Worm (Caenorhabditis elegans) whole organism, midembryonic: Measurements from ENCODE around the gene rrsr-1.

Experiments used
- T22C8.4 ChIP-seq: fragments of 200-800 bp; sonication (Bioruptor generic); IDR thresholded peaks from 2 replicates; pipeline ENCODE4 v1.3.6; 2022; ENCODE audit warnings: missing genetic modification characterization, missing compliant biosample characterization
- ztf-29 ChIP-seq: fragments of 200-800 bp; sonication (Bioruptor generic); IDR thresholded peaks from 2 replicates; pipeline ENCODE4 v1.3.6; 2022; ENCODE audit warnings: missing genetic modification reagents, missing genetic modification characterization, missing compliant biosample characterization

DNA sequence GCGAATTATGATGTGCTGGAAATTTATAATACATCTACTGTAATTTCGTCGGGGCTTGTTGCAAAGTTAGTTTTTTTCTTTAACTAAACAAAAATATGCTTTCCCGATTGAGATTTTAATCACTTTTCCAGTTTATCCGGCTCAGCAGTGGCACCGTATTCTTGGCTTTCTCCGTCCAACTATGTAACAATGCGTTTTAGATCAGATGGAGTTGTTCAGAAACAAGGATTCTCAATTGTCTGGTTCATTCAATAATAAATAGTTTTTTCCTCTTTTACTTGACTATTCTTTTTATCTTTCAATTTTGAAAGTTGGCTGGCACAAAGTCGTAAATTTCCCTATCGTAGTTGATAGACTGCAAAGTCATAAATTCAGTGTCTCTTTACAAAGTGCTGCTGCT lies 49.3 kb upstream of the rrsr-1 start, which contains the start of gene clec-56:
- TF ChIP-seq T22C8.4 (GFP tag; lab: Robert Waterston, UW) (no peak), ztf-29 (GFP tag; lab: Robert Waterston, UW) (no peak)
